Fruit fly (Drosophila melanogaster) whole organism, prepupa: Measurements from ENCODE around the gene CG10383.
A peak's percentile ranks its signal among the peaks of the same experiment; 100 is the strongest.

Experiments
- Blimp-1 ChIP-seq: fragments of 200-800 bp; sonication (Bioruptor generic); optimal IDR thresholded peaks from 3 replicates; lab custom pipeline; 2017; ENCODE audit warnings: missing biosample characterization, missing genetic modification characterization, mild to moderate bottlenecking, moderate library complexity, missing genetic modification reagents
- CG11294 ChIP-seq: fragments of 200-800 bp; sonication (Bioruptor generic); IDR thresholded peaks from 2 replicates; pipeline ENCODE4 v1.3.6; 2022; ENCODE audit warnings: missing biosample characterization, missing genetic modification characterization
- CG15336 ChIP-seq: fragments of 200-800 bp; sonication (Bioruptor generic); IDR thresholded peaks from 2 replicates; pipeline ENCODE4 v1.3.6; 2022; ENCODE audit warnings: missing biosample characterization, missing genetic modification characterization
- CG1621 ChIP-seq: fragments of 200-800 bp; sonication (Bioruptor generic); optimal IDR thresholded peaks from 3 replicates; lab custom pipeline; 2018; ENCODE audit warnings: missing biosample characterization, mild to moderate bottlenecking, missing genetic modification characterization
- CG16779 ChIP-seq: fragments of 200-800 bp; sonication (Bioruptor generic); optimal IDR thresholded peaks from 3 replicates; lab custom pipeline; 2017; ENCODE audit warnings: missing biosample characterization, mild to moderate bottlenecking, missing genetic modification characterization
- CG3032 ChIP-seq: fragments of 200-800 bp; optimal IDR thresholded peaks from 2 replicates; lab custom pipeline; 2019; ENCODE audit warnings: missing biosample characterization, mild to moderate bottlenecking, missing genetic modification characterization, moderate library complexity
- CG31627 ChIP-seq: fragments of 200-800 bp; sonication (Bioruptor generic); optimal IDR thresholded peaks from 3 replicates; lab custom pipeline; 2016; ENCODE audit warnings: missing biosample characterization, missing genetic modification characterization
- CG34406 ChIP-seq: fragments of 200-800 bp; sonication (Bioruptor generic); optimal IDR thresholded peaks from 3 replicates; lab custom pipeline; 2016; ENCODE audit warnings: missing biosample characterization, missing genetic modification characterization
- CG6854 ChIP-seq: fragments of 200-800 bp; sonication (Bioruptor generic); optimal IDR thresholded peaks from 2 replicates; lab custom pipeline; 2017; ENCODE audit warnings: missing biosample characterization, mild to moderate bottlenecking, missing genetic modification characterization
- CG7368 ChIP-seq: fragments of 200-800 bp; sonication (Bioruptor generic); optimal IDR thresholded peaks from 3 replicates; lab custom pipeline; 2016; ENCODE audit warnings: missing biosample characterization, missing genetic modification characterization
- CG8119 ChIP-seq: fragments of 200-800 bp; sonication (Bioruptor generic); IDR thresholded peaks from 3 replicates; pipeline ENCODE4 v1.3.6; 2022; ENCODE audit warnings: missing biosample characterization, missing genetic modification characterization
- CG8632 ChIP-seq: fragments of 200-800 bp; sonication (Bioruptor generic); optimal IDR thresholded peaks from 3 replicates; lab custom pipeline; 2016; ENCODE audit warnings: missing biosample characterization, missing genetic modification characterization
- Eip75B ChIP-seq: fragments of 200-800 bp; sonication (Bioruptor generic); optimal IDR thresholded peaks from 3 replicates; lab custom pipeline; 2016; ENCODE audit warnings: missing biosample characterization, missing genetic modification characterization
- Ets21C ChIP-seq: fragments of 200-800 bp; sonication (Bioruptor generic); optimal IDR thresholded peaks from 3 replicates; lab custom pipeline; 2016; ENCODE audit warnings: missing biosample characterization, missing genetic modification characterization
- Ets96B ChIP-seq: fragments of 200-800 bp; optimal IDR thresholded peaks from 2 replicates; lab custom pipeline; 2019; ENCODE audit warnings: missing biosample characterization, mild to moderate bottlenecking, missing genetic modification characterization, moderate library complexity
- Hr38 ChIP-seq: sonication (Bioruptor generic); optimal IDR thresholded peaks from 2 replicates; lab custom pipeline; 2016; ENCODE audit warnings: missing biosample characterization, missing genetic modification characterization
- Hr39 ChIP-seq: fragments of 200-800 bp; sonication (Bioruptor generic); optimal IDR thresholded peaks from 2 replicates; lab custom pipeline; 2016; ENCODE audit warnings: missing biosample characterization, missing genetic modification characterization
- Lpt ChIP-seq: fragments of 200-800 bp; sonication (Bioruptor generic); optimal IDR thresholded peaks from 3 replicates; lab custom pipeline; 2016; ENCODE audit warnings: missing biosample characterization, missing genetic modification characterization
- OdsH ChIP-seq: fragments of 200-800 bp; sonication (Bioruptor generic); optimal IDR thresholded peaks from 3 replicates; lab custom pipeline; 2016; ENCODE audit warnings: missing biosample characterization, missing genetic modification characterization
- Smox ChIP-seq: fragments of 200-800 bp; sonication (Bioruptor generic); optimal IDR thresholded peaks from 3 replicates; lab custom pipeline; 2016; ENCODE audit warnings: missing biosample characterization, missing genetic modification characterization
- Sox102F ChIP-seq: fragments of 200-800 bp; sonication (Bioruptor generic); optimal IDR thresholded peaks from 2 replicates; lab custom pipeline; 2016; ENCODE audit warnings: missing biosample characterization, mild to moderate bottlenecking, missing genetic modification characterization
- Sox14 ChIP-seq: fragments of 200-800 bp; sonication (Bioruptor generic); optimal IDR thresholded peaks from 3 replicates; lab custom pipeline; 2016; ENCODE audit warnings: missing biosample characterization, missing genetic modification characterization
- Sox15 ChIP-seq: fragments of 200-800 bp; sonication (Bioruptor generic); optimal IDR thresholded peaks from 3 replicates; lab custom pipeline; 2016; ENCODE audit warnings: missing biosample characterization, missing genetic modification characterization
- achi ChIP-seq: fragments of 200-800 bp; sonication (Bioruptor generic); optimal IDR thresholded peaks from 3 replicates; lab custom pipeline; 2016; ENCODE audit warnings: missing biosample characterization, missing genetic modification characterization
- cyc ChIP-seq: fragments of 200-800 bp; sonication (Bioruptor generic); optimal IDR thresholded peaks from 3 replicates; lab custom pipeline; 2016; ENCODE audit warnings: missing biosample characterization, missing genetic modification characterization
- dac ChIP-seq: fragments of 200-800 bp; sonication (Bioruptor generic); optimal IDR thresholded peaks from 2 replicates; lab custom pipeline; 2017; ENCODE audit warnings: missing biosample characterization, mild to moderate bottlenecking, missing genetic modification characterization
- dsx ChIP-seq: fragments of 200-800 bp; optimal IDR thresholded peaks from 3 replicates; lab custom pipeline; 2019; ENCODE audit warnings: missing biosample characterization, mild to moderate bottlenecking, missing genetic modification characterization, moderate library complexity; ENCODE audit not compliant: poor library complexity, severe bottlenecking
- esn ChIP-seq: fragments of 200-800 bp; sonication (Bioruptor generic); optimal IDR thresholded peaks from 2 replicates; lab custom pipeline; 2016; ENCODE audit warnings: missing biosample characterization, mild to moderate bottlenecking, missing genetic modification characterization, moderate library complexity
- fd85E ChIP-seq: fragments of 200-800 bp; sonication (Bioruptor generic); optimal IDR thresholded peaks from 3 replicates; lab custom pipeline; 2016; ENCODE audit warnings: missing biosample characterization, missing genetic modification characterization
- fkh ChIP-seq: fragments of 200-800 bp; sonication (Bioruptor generic); optimal IDR thresholded peaks from 3 replicates; lab custom pipeline; 2017; ENCODE audit warnings: missing biosample characterization, mild to moderate bottlenecking, missing genetic modification characterization, moderate library complexity
- lz ChIP-seq: fragments of 200-800 bp; sonication (Bioruptor generic); optimal IDR thresholded peaks from 3 replicates; lab custom pipeline; 2016; ENCODE audit warnings: missing biosample characterization, missing genetic modification characterization
- net ChIP-seq: fragments of 200-800 bp; sonication (Bioruptor generic); optimal IDR thresholded peaks from 3 replicates; lab custom pipeline; 2016; ENCODE audit warnings: missing biosample characterization, missing genetic modification characterization
- spab ChIP-seq: fragments of 200-800 bp; sonication (Bioruptor generic); optimal IDR thresholded peaks from 2 replicates; lab custom pipeline; 2017; ENCODE audit warnings: missing biosample characterization, mild to moderate bottlenecking, missing genetic modification characterization, missing genetic modification reagents
- ss ChIP-seq, 2 experiments: fragments of 200-800 bp; sonication (Bioruptor generic); optimal IDR thresholded peaks; 2 replicates in 1 of 2; 3 replicates in 1 of 2; lab custom pipeline; 2017 to 2018; ENCODE audit warnings: mild to moderate bottlenecking in 2 of 2, missing biosample characterization in 2 of 2, missing genetic modification characterization in 2 of 2, moderate library complexity in 1 of 2
- topi ChIP-seq: fragments of 200-800 bp; sonication (Bioruptor generic); optimal IDR thresholded peaks from 3 replicates; lab custom pipeline; 2016; ENCODE audit warnings: missing biosample characterization, missing genetic modification characterization
- vri ChIP-seq: fragments of 200-800 bp; sonication (Bioruptor generic); optimal IDR thresholded peaks from 3 replicates; lab custom pipeline; 2016; ENCODE audit warnings: missing biosample characterization, mild to moderate bottlenecking, missing genetic modification characterization

CG10383 gene

DNA sequence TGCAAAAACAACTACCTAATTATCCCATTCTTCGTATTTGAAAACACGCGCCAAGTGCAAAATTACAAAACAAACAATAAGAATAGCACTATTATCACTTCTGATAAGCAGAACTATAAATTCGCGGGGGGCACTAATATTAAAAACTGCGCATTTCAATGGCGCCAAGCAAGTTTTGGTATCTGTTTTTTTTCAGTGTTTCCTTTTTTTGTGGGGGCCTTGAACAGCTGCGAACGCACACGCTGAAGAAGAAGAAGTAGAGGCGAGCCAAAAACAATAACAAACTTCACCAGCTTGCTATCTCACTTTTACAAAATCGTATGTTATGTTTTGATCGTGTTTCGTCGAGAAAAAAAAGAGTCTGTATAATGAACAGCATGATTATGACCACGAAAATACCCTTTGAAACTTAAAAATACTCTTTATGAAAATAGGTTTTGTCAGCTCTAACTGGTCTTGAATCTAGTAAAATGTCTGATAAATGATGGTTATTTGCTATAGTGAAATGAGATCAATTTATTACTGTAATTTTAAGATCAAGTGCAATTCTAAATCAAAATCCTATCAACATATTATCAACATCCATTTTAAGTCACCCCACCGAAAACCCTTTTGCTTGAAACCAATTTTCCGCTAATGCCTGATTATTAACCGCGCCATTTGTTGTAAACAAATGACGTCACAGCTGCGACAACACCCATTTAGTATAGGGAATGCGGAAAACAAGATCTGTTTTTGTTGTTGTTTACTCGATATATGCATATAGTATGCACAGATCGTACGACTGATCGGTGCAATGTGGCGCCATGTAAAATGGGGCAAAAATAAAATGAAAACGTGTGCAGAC, 1.3 kb downstream of the CG10383 start (continued):
- TF ChIP-seq CG7368 (GFP tag; lab: Kevin White, UChicago) (no peak), Lpt (GFP tag; lab: Kevin White, UChicago) (no peak), dac (GFP tag; lab: Kevin White, UChicago) (no peak), OdsH (GFP tag; lab: Kevin White, UChicago) (no peak), achi (peak; percentile 41), ss (GFP tag; optimal IDR thresholded peaks at IDR 0.05; lab: Kevin White, UChicago) (no peak), CG8632 (peak; percentile 42), net (GFP tag; lab: Kevin White, UChicago) (peak; percentile 51), spab (GFP tag; lab: Kevin White, UChicago) (no peak), Hr39 (peak; percentile 61), Sox102F (peak; percentile 70), vri (GFP tag; lab: Kevin White, UChicago) (peak; percentile 58), esn (GFP tag; lab: Kevin White, UChicago) (peak; percentile 59), CG1621 (tag; lab: Kevin White, UChicago) (no peak), Hr38 (no peak), Eip75B (GFP tag; lab: Kevin White, UChicago) (peak; percentile 16), CG8119 (GFP tag; lab: Robert Waterston, UW) (peak; percentile 36; the same call in 1 of the 3 replicates), CG16779 (tag; lab: Kevin White, UChicago) (no peak), Blimp-1 (GFP tag; lab: Kevin White, UChicago) (no peak), CG15336 (GFP tag; lab: Robert Waterston, UW) (peak; percentile 56; the same call in 1 of the 2 replicates), lz (peak; percentile 51), fd85E (no peak), Smox (GFP tag; lab: Kevin White, UChicago) (no peak), topi (GFP tag; lab: Kevin White, UChicago) (peak; percentile 59)

dm6 chr2L:18689376-18689775, 6.0 kb downstream of the CG10383 start, which contains the start of gene CG10336:
CG10336 (plus strand) TSS chr2L:18689528.
- TF ChIP-seq fkh (GFP tag; lab: Kevin White, UChicago) = no peak
- no peak for TF ChIP-seq Ets96B
- no peak for TF ChIP-seq Sox15 (GFP tag; lab: Kevin White, UChicago)
- TF ChIP-seq vri (GFP tag; lab: Kevin White, UChicago) = peak; percentile 92
- TF ChIP-seq Sox14 (GFP tag; lab: Kevin White, UChicago) = peak; percentile 97
- no peak for TF ChIP-seq CG11294 (GFP tag; lab: Robert Waterston, UW)
- TF ChIP-seq Ets21C = no peak
- TF ChIP-seq topi (GFP tag; lab: Kevin White, UChicago) = no peak
- TF ChIP-seq Hr38 = no peak
- no peak for TF ChIP-seq ss (GFP tag; optimal IDR thresholded peaks at IDR 0.05; lab: Kevin White, UChicago)
- TF ChIP-seq esn (GFP tag; lab: Kevin White, UChicago) = peak; percentile 11
- no peak for TF ChIP-seq CG8119 (GFP tag; lab: Robert Waterston, UW)
- TF ChIP-seq, all 60 proteins: peak for 3

DNA sequence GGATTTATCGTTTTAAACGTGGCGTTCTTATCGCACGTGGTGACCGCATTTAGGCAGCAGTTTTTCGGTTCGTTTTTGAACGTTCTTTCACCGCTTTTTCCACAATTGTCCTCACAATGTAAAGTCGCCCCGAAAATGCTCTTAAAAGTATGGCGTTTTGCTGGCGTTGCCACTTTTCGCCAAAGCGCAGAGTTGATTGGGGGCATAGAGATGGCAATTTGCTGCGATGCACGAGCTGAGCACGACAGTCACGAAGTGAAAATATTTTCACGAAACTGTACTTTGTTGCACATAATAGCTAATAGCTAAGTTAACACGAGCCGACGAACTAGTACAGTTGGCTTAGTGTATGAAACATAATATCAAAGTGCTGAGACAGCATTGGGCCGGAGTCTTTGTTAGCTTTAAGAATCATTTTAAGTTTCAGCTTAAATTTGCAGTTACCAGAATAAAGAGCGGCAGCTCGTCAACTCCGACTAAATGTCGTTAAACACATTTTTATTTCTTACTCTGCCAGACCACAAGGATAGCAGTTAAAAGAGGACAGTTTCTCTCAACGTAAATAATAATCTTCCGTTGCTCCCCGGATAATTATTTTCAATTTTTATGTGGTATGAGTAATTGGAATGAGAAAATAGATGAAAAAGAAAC, 6.6 kb downstream of the CG10383 start, which contains the start of gene msl-1:
TSS of gene msl-1 (minus strand) at position 155 of the 651 bp plus-strand sequence.
- peak; percentile 73 for TF ChIP-seq dsx (GFP tag; lab: Kevin White, UChicago)
- TF ChIP-seq lz = peak; percentile 40
- peak; percentile 19 for TF ChIP-seq CG6854 (GFP tag; lab: Kevin White, UChicago)
- TF ChIP-seq CG31627 (GFP tag; lab: Kevin White, UChicago) = peak; percentile 52
- no peak for TF ChIP-seq CG34406 (GFP tag; lab: Kevin White, UChicago)
- no peak for TF ChIP-seq Smox (GFP tag; lab: Kevin White, UChicago)
- TF ChIP-seq Ets96B = no peak
- peak; percentile 65 for TF ChIP-seq Sox14 (GFP tag; lab: Kevin White, UChicago)
- peak; percentile 44 for TF ChIP-seq cyc
- peak; percentile 5 for TF ChIP-seq CG3032 (tag; lab: Kevin White, UChicago)
- peak; percentile 39 for TF ChIP-seq esn (GFP tag; lab: Kevin White, UChicago)
